Worm (Caenorhabditis elegans): ENCODE results near the gene srp-6.

The srp-6 gene

ce11 chrV:7431016-7431415 is 45.1 kb upstream of the srp-6 start, which contains the start of gene srw-71:
Gene srw-71, minus strand, starts transcription at chrV:7431116.
- no peak for TF ChIP-seq fos-1 (tag; optimal IDR thresholded peaks at IDR 0.05)
- TF ChIP-seq nhr-11 (tag; optimal IDR thresholded peaks at IDR 0.05) = no peak
- no peak for TF ChIP-seq alr-1 (tag; optimal IDR thresholded peaks at IDR 0.05)
- no peak for TF ChIP-seq mab-5 (tag; optimal IDR thresholded peaks at IDR 0.05)
- no peak for TF ChIP-seq snpc-4 (tag; optimal IDR thresholded peaks at IDR 0.05)
- TF ChIP-seq lin-13 (GFP tag; optimal IDR thresholded peaks at IDR 0.05) = no peak
- TF ChIP-seq ztf-1 (GFP tag; conservative IDR thresholded peaks at IDR 0.05) = no peak

ce11 chrV:7428880-7429279 is 43.0 kb upstream of the srp-6 start, which contains the start of gene srw-69:
Gene srw-69, minus strand, starts transcription at chrV:7428980.
- TF ChIP-seq sma-3 (GFP tag; optimal IDR thresholded peaks at IDR 0.05) (no peak), elt-3 (tag; optimal IDR thresholded peaks at IDR 0.05) (no peak), lsy-2 (tag; optimal IDR thresholded peaks at IDR 0.05) (no peak), ztf-11 (tag; optimal IDR thresholded peaks at IDR 0.05) (no peak), nhr-21 (tag; optimal IDR thresholded peaks at IDR 0.05) (no peak), lin-39 (tag; optimal IDR thresholded peaks at IDR 0.05) (no peak), zag-1 (tag; optimal IDR thresholded peaks at IDR 0.05) (no peak), nhr-12 (tag; optimal IDR thresholded peaks at IDR 0.05) (no peak), unc-39 (tag; optimal IDR thresholded peaks at IDR 0.05) (no peak), sma-9 (GFP tag; optimal IDR thresholded peaks at IDR 0.05) (no peak), sma-9 (tag; optimal IDR thresholded peaks at IDR 0.05) (no peak), lin-11 (tag; optimal IDR thresholded peaks at IDR 0.05) (no peak), elt-1 (tag; optimal IDR thresholded peaks at IDR 0.05) (no peak), ztf-4 (tag; optimal IDR thresholded peaks at IDR 0.05) (no peak), C34F6.9 (tag; optimal IDR thresholded peaks at IDR 0.05) (no peak), Y55F3AM.14 (GFP tag; optimal IDR thresholded peaks at IDR 0.05) (no peak), mbf-1 (tag; optimal IDR thresholded peaks at IDR 0.05) (no peak)

DNA sequence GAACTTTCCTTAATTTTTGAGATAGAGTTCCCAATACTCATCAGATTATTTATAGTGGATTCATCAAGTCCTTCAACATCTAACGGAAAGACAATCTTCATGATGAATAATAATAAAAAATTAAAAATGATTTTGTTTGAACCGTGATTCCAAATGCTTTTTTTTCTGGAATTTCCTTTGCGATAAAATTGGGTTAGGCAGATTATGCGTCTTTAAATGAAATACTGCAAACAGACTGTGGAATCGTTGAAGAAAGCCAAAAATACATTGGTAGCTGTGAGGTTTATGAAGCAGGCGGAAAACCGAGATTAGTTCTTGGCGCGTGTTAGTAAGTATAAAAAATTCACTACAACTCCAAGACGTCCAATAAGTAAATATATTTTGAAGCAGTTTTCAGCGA is 40.7 kb upstream of the srp-6 start, which contains the start of gene srw-68:
TSS of gene srw-68 (minus strand) at position 101 of the 400 bp plus-strand sequence.
- TF ChIP-seq ceh-16 (tag; optimal IDR thresholded peaks at IDR 0.05) (no peak), peb-1 (tag; optimal IDR thresholded peaks at IDR 0.05) (no peak), mdl-1 (tag; optimal IDR thresholded peaks at IDR 0.05) (no peak), nhr-12 (tag; optimal IDR thresholded peaks at IDR 0.05) (no peak), gmeb-1 (tag; optimal IDR thresholded peaks at IDR 0.05) (no peak), unc-55 (GFP tag; optimal IDR thresholded peaks at IDR 0.05) (no peak), ama-1 (optimal IDR thresholded peaks at IDR 0.05) (no peak), nhr-23 (tag; optimal IDR thresholded peaks at IDR 0.05) (no peak), unc-62 (GFP tag; optimal IDR thresholded peaks at IDR 0.05) (no peak), ceh-82 (tag; optimal IDR thresholded peaks at IDR 0.05) (no peak), F13H6.1 (tag; optimal IDR thresholded peaks at IDR 0.05) (no peak), ztf-11 (tag; optimal IDR thresholded peaks at IDR 0.05) (no peak), R02D3.7 (tag; optimal IDR thresholded peaks at IDR 0.05) (no peak), nhr-237 (tag; optimal IDR thresholded peaks at IDR 0.05) (no peak), dmd-4 (tag; optimal IDR thresholded peaks at IDR 0.05) (no peak), blmp-1 (tag; optimal IDR thresholded peaks at IDR 0.05; ENCODE audit: insufficient read depth) (no peak), nhr-129 (tag; optimal IDR thresholded peaks at IDR 0.05) (no peak)

- TF ChIP-seq gmeb-1 (tag; optimal IDR thresholded peaks at IDR 0.05) (no peak), sma-3 (GFP tag; optimal IDR thresholded peaks at IDR 0.05) (no peak), nhr-77 (tag; optimal IDR thresholded peaks at IDR 0.05) (no peak), lin-13 (GFP tag; optimal IDR thresholded peaks at IDR 0.05) (no peak), fos-1 (tag; optimal IDR thresholded peaks at IDR 0.05) (no peak), nhr-21 (tag; optimal IDR thresholded peaks at IDR 0.05) (no peak), snpc-4 (tag; optimal IDR thresholded peaks at IDR 0.05) (no peak), C34F6.9 (tag; optimal IDR thresholded peaks at IDR 0.05) (no peak)
Measured at ce11 chrV:7424336-7424735, 38.4 kb upstream of the srp-6 start, which contains the start of gene F18E3.10. Gene F18E3.10, minus strand, starts transcription at chrV:7424436.

Measured in whole organism, L2 larva.